ENCODE assay signal across 1 fruit fly cellular context in the genomic region with DNA sequence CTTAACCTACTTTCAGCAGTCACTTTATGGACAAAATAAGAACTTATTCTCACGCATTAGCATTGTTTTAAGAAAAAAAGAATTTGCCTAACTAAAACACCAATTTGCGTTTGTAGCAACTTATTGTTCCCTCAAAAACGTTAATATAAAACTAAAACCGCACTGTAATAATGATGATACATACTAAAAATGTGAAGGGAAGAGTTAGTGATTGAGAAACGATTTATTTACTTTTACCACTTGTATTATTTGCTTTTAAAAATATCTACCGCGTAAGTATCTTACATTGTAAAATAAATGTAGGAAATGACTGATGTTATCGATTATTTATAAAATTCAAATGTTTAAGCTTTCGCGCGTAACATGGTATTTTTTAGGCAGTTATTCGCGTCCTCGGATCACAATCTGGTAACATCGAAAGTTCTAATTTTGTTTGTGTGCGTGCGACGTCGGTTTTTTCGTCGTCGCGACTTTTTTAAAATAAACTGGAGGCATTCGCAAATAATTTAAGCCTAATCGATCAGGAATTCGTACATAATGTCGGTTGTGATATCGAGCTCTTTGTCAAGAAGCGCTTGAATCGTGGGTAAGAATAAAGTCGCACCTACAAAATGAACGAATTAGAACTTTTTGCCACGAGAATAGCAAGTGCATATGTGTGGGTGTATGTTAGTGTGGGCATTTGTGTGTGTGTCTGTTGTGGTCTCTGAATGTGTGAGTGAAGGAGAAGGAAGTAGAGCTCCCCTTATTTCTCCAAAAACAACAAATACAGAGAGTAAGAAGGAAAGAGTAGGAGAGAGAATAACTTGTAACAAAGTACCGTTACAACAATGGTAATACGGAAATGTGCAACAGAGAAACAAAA.
TF ChIP-seq lines count a peak whose summit lies in the region.

A gene (plus strand): TSS at position 418 of the 865 bp plus-strand sequence.

TF ChIP-seq in whole organism, embryonic, 481 proteins besides CTCF, POLR2A, EP300 and RAD21 (continued from another document):
- TF ChIP-seq CG5180 (GFP tag; optimal IDR thresholded peaks at IDR 0.05; lab: Kevin White, UChicago) = peak; percentile 40
- TF ChIP-seq E2f2 (GFP tag; IDR thresholded peaks at IDR 0.05; lab: Robert Waterston, UW) = peak; percentile 96
- TF ChIP-seq YL-1 (GFP tag; optimal IDR thresholded peaks at IDR 0.05; lab: Kevin White, UChicago) = peak; percentile 12
- peak; percentile 34; the same call in 1 of the 2 replicates for TF ChIP-seq unc-4 (GFP tag; IDR thresholded peaks at IDR 0.05; lab: Robert Waterston, UW; ENCODE audit: partially characterized antibody)
- no peak for TF ChIP-seq tup (GFP tag; optimal IDR thresholded peaks at IDR 0.05; lab: Kevin White, UChicago)
- peak; percentile 5 for TF ChIP-seq mirr (GFP tag; optimal IDR thresholded peaks at IDR 0.05; lab: Kevin White, UChicago)
- TF ChIP-seq CG3995 (GFP tag; optimal IDR thresholded peaks at IDR 0.05; lab: Kevin White, UChicago) = peak; percentile 1
- peak; percentile 32 for TF ChIP-seq CG6765 (GFP tag; optimal IDR thresholded peaks at IDR 0.05; lab: Kevin White, UChicago)
- TF ChIP-seq Aef1 (GFP tag; IDR thresholded peaks at IDR 0.05; lab: Robert Waterston, UW) = peak; percentile 57
- peak; percentile 0 for TF ChIP-seq nmo (GFP tag; optimal IDR thresholded peaks at IDR 0.05; lab: Kevin White, UChicago)
- peak; percentile 27 for TF ChIP-seq Myb (GFP tag; optimal IDR thresholded peaks at IDR 0.05; lab: Kevin White, UChicago)
- no peak for TF ChIP-seq az2 (GFP tag; optimal IDR thresholded peaks at IDR 0.05; lab: Kevin White, UChicago)
- TF ChIP-seq rib (GFP tag; IDR thresholded peaks at IDR 0.05; lab: Robert Waterston, UW) = no peak
